Worm (Caenorhabditis elegans) whole organism, early embryonic: ENCODE measurements around the gene lea-1.

Experiments used
- B0310.2 ChIP-seq: sonication (generic microtip); optimal IDR thresholded peaks from 2 replicates; lab custom pipeline; 2016; ENCODE audit warnings: mild to moderate bottlenecking, missing genetic modification characterization, missing compliant biosample characterization
- F13C5.2 ChIP-seq: sonication (generic microtip); optimal IDR thresholded peaks from 2 replicates; lab custom pipeline; 2017; ENCODE audit warnings: mild to moderate bottlenecking, missing genetic modification characterization, inconsistent platforms, missing compliant biosample characterization
- aly-1 ChIP-seq: sonication (generic microtip); optimal IDR thresholded peaks from 2 replicates; lab custom pipeline; 2016; ENCODE audit warnings: missing genetic modification characterization, missing compliant biosample characterization
- ama-1 ChIP-seq: fragments of 150-350 bp; optimal IDR thresholded peaks from 2 replicates; lab custom pipeline; 2014
- ceh-36 ChIP-seq: sonication (generic microtip); optimal IDR thresholded peaks from 2 replicates; lab custom pipeline; 2016; ENCODE audit warnings: missing genetic modification characterization, inconsistent platforms, missing compliant biosample characterization
- ets-7 ChIP-seq: sonication (generic microtip); optimal IDR thresholded peaks from 2 replicates; lab custom pipeline; 2016; ENCODE audit warnings: missing genotype, missing genetic modification characterization, missing compliant biosample characterization
- flt-1 ChIP-seq: fragments of 200-800 bp; sonication (Bioruptor generic); IDR thresholded peaks from 2 replicates; pipeline ENCODE4 v1.3.6; 2022; ENCODE audit warnings: missing genetic modification characterization, missing compliant biosample characterization
- hmbx-1 ChIP-seq: sonication (generic microtip); optimal IDR thresholded peaks from 2 replicates; lab custom pipeline; 2016; ENCODE audit warnings: mild to moderate bottlenecking, missing genetic modification characterization, missing compliant biosample characterization
- hmg-4 ChIP-seq: fragments of 200-800 bp; sonication (Bioruptor generic); optimal IDR thresholded peaks from 2 replicates; lab custom pipeline; 2018; ENCODE audit warnings: mild to moderate bottlenecking, missing genetic modification characterization, missing compliant biosample characterization
- scrt-1 ChIP-seq: fragments of 200-800 bp; sonication (Bioruptor generic); IDR thresholded peaks from 2 replicates; pipeline ENCODE4 v1.3.6; 2022; ENCODE audit warnings: missing genetic modification characterization, missing compliant biosample characterization
- tbx-11 ChIP-seq: fragments of 200-800 bp; sonication (Bioruptor generic); IDR thresholded peaks from 2 replicates; pipeline ENCODE4 v1.3.6; 2022; ENCODE audit warnings: missing genetic modification characterization, missing compliant biosample characterization
- tbx-37 ChIP-seq: fragments of 200-800 bp; sonication (Bioruptor generic); conservative IDR thresholded peaks from 2 replicates; pipeline ENCODE4 v1.3.6; 2022; ENCODE audit warnings: missing genetic modification reagents, missing genetic modification characterization, missing compliant biosample characterization
- tra-4 ChIP-seq: sonication (generic microtip); optimal IDR thresholded peaks from 2 replicates; lab custom pipeline; 2017; ENCODE audit warnings: missing genetic modification characterization, missing compliant biosample characterization

DNA sequence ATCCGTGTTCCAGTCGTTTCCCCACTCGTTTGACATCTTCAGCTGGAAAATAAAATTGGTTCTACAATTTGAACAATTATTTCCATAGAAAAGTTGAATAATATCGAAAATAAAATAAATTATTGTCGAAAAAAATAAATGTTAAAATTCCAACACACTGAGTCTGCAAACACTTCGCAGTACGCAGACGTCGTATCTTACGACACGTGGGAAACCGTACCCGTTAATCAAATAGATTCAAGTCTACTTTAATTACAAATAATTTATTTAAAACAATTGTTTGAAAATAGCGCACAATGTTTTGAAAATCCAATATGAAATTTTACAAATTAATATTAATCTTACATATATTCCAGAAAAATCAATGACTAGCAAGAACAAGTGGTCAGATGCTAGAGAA is 43.1 kb downstream of the lea-1 start, which contains the start of gene yif-1:
- no peak for TF ChIP-seq ama-1 (lab: Kevin White, UChicago)
- TF ChIP-seq tra-4 (tag; lab: Kevin White, UChicago): no peak
- no peak for TF ChIP-seq hmbx-1 (tag; lab: Kevin White, UChicago)
- TF ChIP-seq scrt-1 (GFP tag; lab: Robert Waterston, UW): no peak
- no peak for TF ChIP-seq F13C5.2 (tag; lab: Kevin White, UChicago)
- TF ChIP-seq ets-7 (tag; lab: Kevin White, UChicago): no peak
- no peak for TF ChIP-seq tbx-37 (GFP tag; lab: Robert Waterston, UW)
- TF ChIP-seq aly-1: no peak
- TF ChIP-seq ceh-36 (tag; lab: Kevin White, UChicago): no peak
- TF ChIP-seq B0310.2: no peak
- TF ChIP-seq flt-1 (GFP tag; lab: Robert Waterston, UW): no peak
- no peak for TF ChIP-seq tbx-11
- no peak for TF ChIP-seq hmg-4
